Worm (Caenorhabditis elegans): ENCODE measurements around the gene srh-303.

ce11 chrV:17870569-17870968 lies 39.1 kb downstream of the srh-303 start, which contains the start of gene csn-1:
- TF ChIP-seq flh-1 (GFP tag; optimal IDR thresholded peaks at IDR 0.05) (no peak), nhr-12 (tag; optimal IDR thresholded peaks at IDR 0.05) (no peak), ceh-83 (GFP tag; optimal IDR thresholded peaks at IDR 0.05) (no peak), unc-62 (GFP tag; optimal IDR thresholded peaks at IDR 0.05) (no peak), M03D4.4 (tag; optimal IDR thresholded peaks at IDR 0.05) (no peak)

All from whole organism, mixed stage, embryonic.